1 fruit fly cellular context compared by ENCODE assay signal in genomic region chr3L:25120499-25121101, dm6.
TF ChIP-seq lines count a peak whose summit lies in the region.

Gene UQCR-11 (plus strand): TSS chr3L:25120709.

TF ChIP-seq in whole organism, embryonic, 481 proteins besides CTCF, POLR2A, EP300 and RAD21 (continued from another document):
- TF ChIP-seq CG12744 (GFP tag; optimal IDR thresholded peaks at IDR 0.05; lab: Kevin White, UChicago) (no peak), Meics (GFP tag; optimal IDR thresholded peaks at IDR 0.05; lab: Kevin White, UChicago) (no peak), dysf (GFP tag; IDR thresholded peaks at IDR 0.05; lab: Robert Waterston, UW) (no peak), CG9797 (GFP tag; optimal IDR thresholded peaks at IDR 0.05; lab: Kevin White, UChicago) (no peak), al (GFP tag; IDR thresholded peaks at IDR 0.05; lab: Robert Waterston, UW) (no peak), CG6654 (GFP tag; optimal IDR thresholded peaks at IDR 0.05; lab: Kevin White, UChicago) (no peak), ssp (GFP tag; IDR thresholded peaks at IDR 0.05; lab: Robert Waterston, UW) (peak; percentile 100), CG12236 (GFP tag; optimal IDR thresholded peaks at IDR 0.05; lab: Kevin White, UChicago) (no peak), Drgx (GFP tag; IDR thresholded peaks at IDR 0.05; lab: Robert Waterston, UW) (no peak), CG4730 (GFP tag; IDR thresholded peaks at IDR 0.05; lab: Robert Waterston, UW) (no peak), Elba2 (GFP tag; optimal IDR thresholded peaks at IDR 0.05; lab: Kevin White, UChicago) (no peak), CG10366 (GFP tag; IDR thresholded peaks at IDR 0.05; lab: Robert Waterston, UW) (no peak), sima (GFP tag; optimal IDR thresholded peaks at IDR 0.05; lab: Kevin White, UChicago) (no peak), Hsf (GFP tag; optimal IDR thresholded peaks at IDR 0.05; lab: Kevin White, UChicago) (no peak), fu2 (GFP tag; optimal IDR thresholded peaks at IDR 0.05; lab: Kevin White, UChicago) (no peak), odd (GFP tag; optimal IDR thresholded peaks at IDR 0.05; lab: Kevin White, UChicago) (no peak), phol (tag; optimal IDR thresholded peaks at IDR 0.05; lab: Kevin White, UChicago) (peak; percentile 60), hth (optimal IDR thresholded peaks at IDR 0.05; lab: Kevin White, UChicago) (no peak), Mes4 (GFP tag; optimal IDR thresholded peaks at IDR 0.05; lab: Kevin White, UChicago) (no peak), CG18262 (tag; optimal IDR thresholded peaks at IDR 0.05; lab: Kevin White, UChicago) (no peak), Hand (GFP tag; optimal IDR thresholded peaks at IDR 0.05; lab: Kevin White, UChicago) (no peak), CG7839 (tag; optimal IDR thresholded peaks at IDR 0.05; lab: Kevin White, UChicago) (no peak), CG14050 (GFP tag; IDR thresholded peaks at IDR 0.05; lab: Robert Waterston, UW) (no peak), CG4820 (GFP tag; optimal IDR thresholded peaks at IDR 0.05; lab: Kevin White, UChicago) (no peak), jigr1 (GFP tag; IDR thresholded peaks at IDR 0.05; lab: Robert Waterston, UW) (no peak), amos (GFP tag; IDR thresholded peaks at IDR 0.05; lab: Robert Waterston, UW; ENCODE audit: partially characterized antibody) (no peak), Bgb (GFP tag; IDR thresholded peaks at IDR 0.05; lab: Robert Waterston, UW; ENCODE audit: partially characterized antibody) (no peak), CG17359 (tag; optimal IDR thresholded peaks at IDR 0.05; lab: Kevin White, UChicago) (no peak), Doc3 (GFP tag; IDR thresholded peaks at IDR 0.05; lab: Robert Waterston, UW; ENCODE audit: partially characterized antibody) (no peak), Rfx (GFP tag; IDR thresholded peaks at IDR 0.05; lab: Robert Waterston, UW) (no peak), PHDP (tag; optimal IDR thresholded peaks at IDR 0.05; lab: Kevin White, UChicago) (no peak), CG2712 (tag; optimal IDR thresholded peaks at IDR 0.05; lab: Kevin White, UChicago) (no peak), CG34224 (GFP tag; IDR thresholded peaks at IDR 0.05; lab: Robert Waterston, UW; ENCODE audit: partially characterized antibody) (no peak), emc (GFP tag; optimal IDR thresholded peaks at IDR 0.05; lab: Kevin White, UChicago) (no peak), Blimp-1 (GFP tag; optimal IDR thresholded peaks at IDR 0.05; lab: Kevin White, UChicago) (no peak), CG1024 (GFP tag; IDR thresholded peaks at IDR 0.05; lab: Robert Waterston, UW) (peak; percentile 100), az2 (GFP tag; optimal IDR thresholded peaks at IDR 0.05; lab: Kevin White, UChicago) (no peak), dati (GFP tag; IDR thresholded peaks at IDR 0.05; lab: Robert Waterston, UW) (no peak), CG1603 (tag; optimal IDR thresholded peaks at IDR 0.05; lab: Kevin White, UChicago) (peak; percentile 99), h (optimal IDR thresholded peaks at IDR 0.05; lab: Kevin White, UChicago) (no peak), cg (GFP tag; optimal IDR thresholded peaks at IDR 0.05; lab: Kevin White, UChicago) (no peak), CG11696 (GFP tag; IDR thresholded peaks at IDR 0.05; lab: Robert Waterston, UW) (no peak), ERR (GFP tag; optimal IDR thresholded peaks at IDR 0.05; lab: Kevin White, UChicago) (no peak), CG1233 (GFP tag; optimal IDR thresholded peaks at IDR 0.05; lab: Kevin White, UChicago) (no peak), HmgD (GFP tag; optimal IDR thresholded peaks at IDR 0.05; lab: Kevin White, UChicago) (no peak), CG15479 (GFP tag; optimal IDR thresholded peaks at IDR 0.05; lab: Kevin White, UChicago) (no peak), Oaz (GFP tag; IDR thresholded peaks at IDR 0.05; lab: Robert Waterston, UW) (no peak), zen (tag; optimal IDR thresholded peaks at IDR 0.05; lab: Kevin White, UChicago) (peak; percentile 51), aop (GFP tag; IDR thresholded peaks at IDR 0.05; lab: Robert Waterston, UW) (no peak), inv (GFP tag; IDR thresholded peaks at IDR 0.05; lab: Robert Waterston, UW; ENCODE audit: partially characterized antibody) (no peak), CG9609 (GFP tag; optimal IDR thresholded peaks at IDR 0.05; lab: Kevin White, UChicago) (no peak), CG18599 (GFP tag; optimal IDR thresholded peaks at IDR 0.05; lab: Kevin White, UChicago) (no peak), gro (GFP tag; optimal IDR thresholded peaks at IDR 0.05; lab: Kevin White, UChicago) (no peak), Neu2 (GFP tag; optimal IDR thresholded peaks at IDR 0.05; lab: Kevin White, UChicago; ENCODE audit: borderline replicate concordance) (no peak), otp (GFP tag; IDR thresholded peaks at IDR 0.05; lab: Robert Waterston, UW) (no peak), Stat92E (GFP tag; optimal IDR thresholded peaks at IDR 0.05; lab: Kevin White, UChicago) (no peak), CG3163 (GFP tag; optimal IDR thresholded peaks at IDR 0.05; lab: Kevin White, UChicago) (no peak), CG10267 (tag; optimal IDR thresholded peaks at IDR 0.05; lab: Kevin White, UChicago) (no peak), Ptx1 (GFP tag; IDR thresholded peaks at IDR 0.05; lab: Robert Waterston, UW) (no peak), CG6765 (GFP tag; optimal IDR thresholded peaks at IDR 0.05; lab: Kevin White, UChicago) (no peak), Atf6 (GFP tag; IDR thresholded peaks at IDR 0.05; lab: Robert Waterston, UW) (no peak), hb (GFP tag; IDR thresholded peaks at IDR 0.05; lab: Robert Waterston, UW; ENCODE audit: partially characterized antibody) (no peak), CG13624 (GFP tag; optimal IDR thresholded peaks at IDR 0.05; lab: Kevin White, UChicago) (no peak), kah (GFP tag; optimal IDR thresholded peaks at IDR 0.05; lab: Kevin White, UChicago) (no peak), sim (GFP tag; IDR thresholded peaks at IDR 0.05; lab: Robert Waterston, UW) (no peak), dan (GFP tag; IDR thresholded peaks at IDR 0.05; lab: Robert Waterston, UW) (no peak), CG4617 (GFP tag; optimal IDR thresholded peaks at IDR 0.05; lab: Kevin White, UChicago; ENCODE audit: borderline replicate concordance) (peak; percentile 39), cato (GFP tag; optimal IDR thresholded peaks at IDR 0.05; lab: Kevin White, UChicago; ENCODE audit: borderline replicate concordance) (no peak), Dp (GFP tag; optimal IDR thresholded peaks at IDR 0.05; lab: Kevin White, UChicago) (no peak), mirr (GFP tag; optimal IDR thresholded peaks at IDR 0.05; lab: Kevin White, UChicago) (no peak), ken (GFP tag; IDR thresholded peaks at IDR 0.05; lab: Robert Waterston, UW) (no peak), CG13296 (GFP tag; optimal IDR thresholded peaks at IDR 0.05; lab: Kevin White, UChicago) (no peak), slou (GFP tag; optimal IDR thresholded peaks at IDR 0.05; lab: Kevin White, UChicago) (no peak), Bteb2 (GFP tag; optimal IDR thresholded peaks at IDR 0.05; lab: Kevin White, UChicago) (no peak), CG8089 (GFP tag; optimal IDR thresholded peaks at IDR 0.05; lab: Kevin White, UChicago) (peak; percentile 65)
